Worm (Caenorhabditis elegans) whole organism, young adult: ENCODE data around the gene crn-6.

Experiments
- aptf-3 ChIP-seq: fragments of 200-800 bp; sonication (Bioruptor generic); IDR thresholded peaks from 2 replicates; pipeline ENCODE4 v1.3.6; 2022; ENCODE audit warnings: missing genetic modification characterization, missing compliant biosample characterization
- attf-5 ChIP-seq: fragments of 200-800 bp; sonication (Bioruptor generic); optimal IDR thresholded peaks from 2 replicates; lab custom pipeline; 2018; ENCODE audit warnings: mild to moderate bottlenecking, missing genetic modification characterization, missing compliant biosample characterization
- egl-18 ChIP-seq: fragments of 200-800 bp; sonication (Bioruptor generic); IDR thresholded peaks from 2 replicates; pipeline ENCODE4 v1.3.6; 2022; ENCODE audit warnings: missing genetic modification reagents, missing genetic modification characterization, missing compliant biosample characterization
- let-607 ChIP-seq, 2 experiments: fragments of 200-800 bp in 1 of 2; sonication (Bioruptor generic) in 1 of 2; sonication (generic microtip) in 1 of 2; optimal IDR thresholded peaks; 2 replicates each; lab custom pipeline; 2016 to 2018; ENCODE audit warnings: mild to moderate bottlenecking in 2 of 2, missing compliant biosample characterization in 2 of 2, missing genetic modification characterization in 2 of 2, moderate library complexity in 2 of 2, missing genotype in 1 of 2
- lin-35 ChIP-seq, 3 experiments: fragments of 150-350 bp in 2 of 3; sonication (generic microtip) in 1 of 3; optimal IDR thresholded peaks; 2 replicates each; lab custom pipeline; 2014 to 2018; ENCODE audit warnings: missing biosample characterization in 3 of 3, missing genetic modification characterization in 3 of 3, missing genetic modification reagents in 3 of 3
- madf-10 ChIP-seq: sonication (generic microtip); optimal IDR thresholded peaks from 2 replicates; lab custom pipeline; 2016; ENCODE audit warnings: mild to moderate bottlenecking, missing genetic modification characterization, missing compliant biosample characterization
- madf-3 ChIP-seq: fragments of 200-800 bp; sonication (Bioruptor generic); IDR thresholded peaks from 2 replicates; pipeline ENCODE4 v1.3.6; 2022; ENCODE audit warnings: missing genetic modification reagents, missing genetic modification characterization, missing compliant biosample characterization
- nhr-120 ChIP-seq: fragments of 200-800 bp; sonication (Bioruptor generic); IDR thresholded peaks from 2 replicates; pipeline ENCODE4 v1.3.6; 2022; ENCODE audit warnings: missing genetic modification characterization, missing compliant biosample characterization
- nhr-80 ChIP-seq: sonication (generic microtip); optimal IDR thresholded peaks from 2 replicates; lab custom pipeline; 2016; ENCODE audit warnings: missing genetic modification characterization, missing compliant biosample characterization
- snpc-4 ChIP-seq, 5 experiments: fragments of 150-350 bp in 1 of 5; sonication (generic microtip) in 4 of 5; optimal IDR thresholded peaks; 2 replicates each; lab custom pipeline; 2014 to 2018; ENCODE audit warnings: missing genetic modification characterization in 5 of 5, missing biosample characterization in 3 of 5, antibody characterized with exemption in 2 of 5, mild to moderate bottlenecking in 2 of 5, missing compliant biosample characterization in 2 of 5, missing genotype in 2 of 5, moderate library complexity in 2 of 5, missing genetic modification reagents in 1 of 5
- unc-62 ChIP-seq: fragments of 150-350 bp; optimal IDR thresholded peaks from 2 replicates; lab custom pipeline; 2014; ENCODE audit warnings: missing biosample characterization, missing genetic modification reagents, missing genetic modification characterization
- xnd-1 ChIP-seq: sonication (generic microtip); optimal IDR thresholded peaks from 2 replicates; lab custom pipeline; 2016; ENCODE audit warnings: missing genotype, missing genetic modification reagents, missing genetic modification characterization, missing compliant biosample characterization
- ztf-25 ChIP-seq: fragments of 200-800 bp; sonication (Bioruptor generic); IDR thresholded peaks from 2 replicates; pipeline ENCODE4 v1.3.6; 2022; ENCODE audit warnings: missing genetic modification reagents, missing genetic modification characterization, missing compliant biosample characterization

ce11 chrIII:9319641-9320040 is 47.4 kb upstream of the crn-6 start, which contains the start of gene C40H1.9:
- TF ChIP-seq aptf-3 = no peak
- no peak for TF ChIP-seq xnd-1
- no peak for TF ChIP-seq nhr-120 (GFP tag; lab: Robert Waterston, UW)
- no peak for TF ChIP-seq ztf-25
- TF ChIP-seq snpc-4 (GFP tag; optimal IDR thresholded peaks at IDR 0.05; lab: Kevin White, UChicago) = no peak
- no peak for TF ChIP-seq snpc-4 (tag; optimal IDR thresholded peaks at IDR 0.05; lab: Kevin White, UChicago)
- TF ChIP-seq lin-35 (GFP tag; optimal IDR thresholded peaks at IDR 0.05; lab: Kevin White, UChicago) = no peak
- no peak for TF ChIP-seq madf-3 (GFP tag; lab: Robert Waterston, UW)
- no peak for TF ChIP-seq attf-5
- TF ChIP-seq egl-18 (GFP tag; lab: Robert Waterston, UW) = no peak
- TF ChIP-seq unc-62 (GFP tag; lab: Kevin White, UChicago) = no peak
- TF ChIP-seq let-607 (tag; optimal IDR thresholded peaks at IDR 0.05; lab: Kevin White, UChicago) = no peak
- TF ChIP-seq madf-10 (tag; lab: Kevin White, UChicago) = no peak
- TF ChIP-seq nhr-80 (tag; lab: Kevin White, UChicago) = no peak
